Worm (Caenorhabditis elegans): ENCODE data around the gene chil-26.

DNA sequence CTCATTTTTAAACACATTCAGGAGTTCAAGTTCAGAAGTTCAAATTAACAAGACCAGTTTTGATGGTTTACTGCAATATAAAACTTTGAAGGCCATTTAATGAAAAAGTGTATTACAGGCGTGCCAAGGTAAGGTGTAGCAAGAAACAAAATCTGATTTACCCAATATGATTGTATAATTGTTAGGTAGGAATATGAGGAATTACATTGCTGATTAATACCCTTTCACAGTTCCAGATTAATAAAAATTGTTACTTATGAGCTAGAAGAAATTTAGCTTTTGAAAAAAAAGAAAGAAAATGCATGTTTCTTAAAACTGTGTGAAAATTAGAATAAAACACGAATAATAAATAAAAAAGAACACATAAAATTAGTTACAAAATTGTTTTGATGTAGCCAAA lies 41.2 kb upstream of the chil-26 start, which contains the start of gene kin-15:
- TF ChIP-seq aly-2 (tag; optimal IDR thresholded peaks at IDR 0.05) = no peak
- TF ChIP-seq nhr-77 (tag; optimal IDR thresholded peaks at IDR 0.05) = no peak
- no peak for TF ChIP-seq skn-1 (tag; optimal IDR thresholded peaks at IDR 0.05)
- TF ChIP-seq nhr-76 (tag; optimal IDR thresholded peaks at IDR 0.05) = no peak
- no peak for TF ChIP-seq nhr-237 (tag; optimal IDR thresholded peaks at IDR 0.05)
- TF ChIP-seq lin-39 (tag; optimal IDR thresholded peaks at IDR 0.05) = no peak
- TF ChIP-seq mdl-1 (tag; optimal IDR thresholded peaks at IDR 0.05) = no peak
- TF ChIP-seq nhr-11 (tag; optimal IDR thresholded peaks at IDR 0.05) = no peak
- no peak for TF ChIP-seq ama-1 (optimal IDR thresholded peaks at IDR 0.05)
